Worm (Caenorhabditis elegans) whole organism, young adult: ENCODE data around the gene kdp-1.

Experiments
- B0336.3 ChIP-seq: fragments of 200-800 bp; sonication (Bioruptor generic); IDR thresholded peaks from 2 replicates; pipeline ENCODE4 v1.3.6; 2022; ENCODE audit warnings: missing genetic modification characterization, missing compliant biosample characterization
- C06A6.2 ChIP-seq: fragments of 200-800 bp; sonication (Bioruptor generic); conservative IDR thresholded peaks from 2 replicates; pipeline ENCODE4 v1.3.6; 2022; ENCODE audit warnings: missing genetic modification characterization, missing compliant biosample characterization
- D2030.7 ChIP-seq: fragments of 200-800 bp; sonication (Bioruptor generic); IDR thresholded peaks from 2 replicates; pipeline ENCODE4 v1.3.6; 2022; ENCODE audit warnings: missing genetic modification reagents, missing genetic modification characterization, missing compliant biosample characterization
- F22D6.2 ChIP-seq: sonication (generic microtip); optimal IDR thresholded peaks from 2 replicates; lab custom pipeline; 2016; ENCODE audit warnings: mild to moderate bottlenecking, missing genetic modification characterization, missing compliant biosample characterization
- F23B12.7 ChIP-seq: sonication (generic microtip); optimal IDR thresholded peaks from 2 replicates; lab custom pipeline; 2017; ENCODE audit warnings: missing genetic modification characterization, mild to moderate bottlenecking, missing compliant biosample characterization, antibody characterized with exemption, moderate library complexity; ENCODE audit not compliant: insufficient read depth
- F33H1.4 ChIP-seq: fragments of 200-800 bp; sonication (Bioruptor generic); IDR thresholded peaks from 2 replicates; pipeline ENCODE4 v1.3.6; 2022; ENCODE audit warnings: missing genetic modification reagents, missing genetic modification characterization, missing compliant biosample characterization
- F37B4.10 ChIP-seq: fragments of 200-800 bp; sonication (Bioruptor generic); IDR thresholded peaks from 2 replicates; pipeline ENCODE4 v1.3.6; 2022; ENCODE audit warnings: missing genetic modification characterization, missing compliant biosample characterization
- F52B5.7 ChIP-seq: sonication (generic microtip); optimal IDR thresholded peaks from 2 replicates; lab custom pipeline; 2016; ENCODE audit warnings: mild to moderate bottlenecking, missing genetic modification characterization, missing compliant biosample characterization
- F57A8.1 ChIP-seq: fragments of 200-800 bp; sonication (Bioruptor generic); optimal IDR thresholded peaks from 2 replicates; lab custom pipeline; 2018; ENCODE audit warnings: mild to moderate bottlenecking, missing genetic modification characterization, moderate library complexity, missing compliant biosample characterization
- F57C9.4 ChIP-seq: sonication (generic microtip); optimal IDR thresholded peaks from 2 replicates; lab custom pipeline; 2017; ENCODE audit warnings: mild to moderate bottlenecking, missing genetic modification characterization, missing compliant biosample characterization
- T07F8.4 ChIP-seq: sonication (generic microtip); optimal IDR thresholded peaks from 2 replicates; lab custom pipeline; 2016; ENCODE audit warnings: mild to moderate bottlenecking, missing genetic modification characterization, moderate library complexity, missing compliant biosample characterization
- Y53G8AR.9 ChIP-seq: fragments of 200-800 bp; sonication (Bioruptor generic); conservative IDR thresholded peaks from 2 replicates; pipeline ENCODE4 v1.3.6; 2022; ENCODE audit warnings: missing genetic modification reagents, missing genetic modification characterization, missing compliant biosample characterization
- attf-3 ChIP-seq: fragments of 200-800 bp; sonication (Bioruptor generic); conservative IDR thresholded peaks from 2 replicates; pipeline ENCODE4 v1.3.6; 2022; ENCODE audit warnings: missing genetic modification reagents, missing genetic modification characterization, missing compliant biosample characterization
- attf-5 ChIP-seq: fragments of 200-800 bp; sonication (Bioruptor generic); optimal IDR thresholded peaks from 2 replicates; lab custom pipeline; 2018; ENCODE audit warnings: mild to moderate bottlenecking, missing genetic modification characterization, missing compliant biosample characterization
- ccch-3 ChIP-seq: fragments of 200-800 bp; sonication (Bioruptor generic); optimal IDR thresholded peaks from 2 replicates; lab custom pipeline; 2018; ENCODE audit warnings: mild to moderate bottlenecking, missing genetic modification characterization, missing compliant biosample characterization
- cebp-1 ChIP-seq, 2 experiments: fragments of 200-800 bp in 1 of 2; sonication (Bioruptor generic) in 1 of 2; sonication (generic microtip) in 1 of 2; IDR thresholded peaks in 1 of 2; optimal IDR thresholded peaks in 1 of 2; 2 replicates each; pipeline versions ENCODE4 v1.3.6 to Lab custom; 2017 to 2022; ENCODE audit warnings: missing compliant biosample characterization in 2 of 2, missing genetic modification characterization in 2 of 2, mild to moderate bottlenecking in 1 of 2, missing genetic modification reagents in 1 of 2, moderate library complexity in 1 of 2
- cebp-2 ChIP-seq: fragments of 200-800 bp; sonication (Bioruptor generic); IDR thresholded peaks from 2 replicates; pipeline ENCODE4 v1.3.6; 2022; ENCODE audit warnings: missing genetic modification characterization, missing compliant biosample characterization
- ceh-100 ChIP-seq: fragments of 200-800 bp; sonication (Bioruptor generic); IDR thresholded peaks from 2 replicates; pipeline ENCODE4 v1.3.6; 2022; ENCODE audit warnings: missing genetic modification reagents, missing genetic modification characterization, missing compliant biosample characterization
- ceh-27 ChIP-seq: fragments of 200-800 bp; sonication (Bioruptor generic); optimal IDR thresholded peaks from 2 replicates; lab custom pipeline; 2018; ENCODE audit warnings: mild to moderate bottlenecking, missing genetic modification characterization, moderate library complexity, missing compliant biosample characterization
- ceh-40 ChIP-seq: fragments of 200-800 bp; sonication (Bioruptor generic); IDR thresholded peaks from 2 replicates; pipeline ENCODE4 v1.3.6; 2022; ENCODE audit warnings: missing genetic modification characterization, missing compliant biosample characterization
- efl-1 ChIP-seq: fragments of 150-350 bp; optimal IDR thresholded peaks from 2 replicates; lab custom pipeline; 2014; ENCODE audit warnings: missing biosample characterization, missing genetic modification reagents, missing genetic modification characterization
- ekl-4 ChIP-seq: fragments of 200-800 bp; sonication (Bioruptor generic); IDR thresholded peaks from 2 replicates; pipeline ENCODE4 v1.3.6; 2022; ENCODE audit warnings: missing genetic modification reagents, missing genetic modification characterization, missing compliant biosample characterization
- him-1 ChIP-seq: sonication (generic microtip); optimal IDR thresholded peaks from 2 replicates; lab custom pipeline; 2016; ENCODE audit warnings: missing genotype, missing genetic modification reagents, missing genetic modification characterization, missing compliant biosample characterization
- hlh-26 ChIP-seq: fragments of 200-800 bp; sonication (Bioruptor generic); conservative IDR thresholded peaks from 2 replicates; pipeline ENCODE4 v1.3.6; 2022; ENCODE audit warnings: missing genetic modification reagents, missing genetic modification characterization, missing compliant biosample characterization
- hmg-1.2 ChIP-seq: fragments of 200-800 bp; sonication (Bioruptor generic); IDR thresholded peaks from 2 replicates; pipeline ENCODE4 v1.3.6; 2022; ENCODE audit warnings: missing genetic modification reagents, missing genetic modification characterization, missing compliant biosample characterization
- hsf-1 ChIP-seq: fragments of 200-800 bp; sonication (Bioruptor generic); IDR thresholded peaks from 2 replicates; pipeline ENCODE4 v1.3.6; 2022; ENCODE audit warnings: missing genetic modification reagents, missing genetic modification characterization, missing compliant biosample characterization
- let-526 ChIP-seq: fragments of 200-800 bp; sonication (Bioruptor generic); IDR thresholded peaks from 2 replicates; pipeline ENCODE4 v1.3.6; 2022; ENCODE audit warnings: missing genetic modification reagents, missing genetic modification characterization, missing compliant biosample characterization
- lin-26 ChIP-seq: fragments of 200-800 bp; sonication (Bioruptor generic); IDR thresholded peaks from 2 replicates; pipeline ENCODE4 v1.3.6; 2022; ENCODE audit warnings: missing genetic modification reagents, missing genetic modification characterization, missing compliant biosample characterization
- lin-35 ChIP-seq, 3 experiments: fragments of 150-350 bp in 2 of 3; sonication (generic microtip) in 1 of 3; optimal IDR thresholded peaks; 2 replicates each; lab custom pipeline; 2014 to 2018; ENCODE audit warnings: missing biosample characterization in 3 of 3, missing genetic modification characterization in 3 of 3, missing genetic modification reagents in 3 of 3
- lin-40 ChIP-seq: sonication (generic microtip); optimal IDR thresholded peaks from 2 replicates; lab custom pipeline; 2016; ENCODE audit warnings: missing genetic modification characterization, mild to moderate bottlenecking, missing compliant biosample characterization, missing genotype, missing genetic modification reagents
- lin-54 ChIP-seq: fragments of 200-800 bp; sonication (Bioruptor generic); optimal IDR thresholded peaks from 2 replicates; lab custom pipeline; 2018; ENCODE audit warnings: mild to moderate bottlenecking, missing genetic modification characterization, missing compliant biosample characterization
- madf-10 ChIP-seq: sonication (generic microtip); optimal IDR thresholded peaks from 2 replicates; lab custom pipeline; 2016; ENCODE audit warnings: mild to moderate bottlenecking, missing genetic modification characterization, missing compliant biosample characterization
- mel-28 ChIP-seq: sonication (generic microtip); optimal IDR thresholded peaks from 2 replicates; lab custom pipeline; 2016; ENCODE audit warnings: borderline replicate concordance, mild to moderate bottlenecking, missing genetic modification characterization, missing compliant biosample characterization
- mes-4 ChIP-seq: sonication (generic microtip); optimal IDR thresholded peaks from 2 replicates; lab custom pipeline; 2016; ENCODE audit warnings: missing genotype, missing genetic modification characterization, missing compliant biosample characterization
- mxl-1 ChIP-seq: sonication (generic microtip); optimal IDR thresholded peaks from 2 replicates; lab custom pipeline; 2016; ENCODE audit warnings: missing genetic modification characterization, missing compliant biosample characterization
- nfya-2 ChIP-seq: fragments of 200-800 bp; sonication (Bioruptor generic); IDR thresholded peaks from 2 replicates; pipeline ENCODE4 v1.3.6; 2022; ENCODE audit warnings: missing genetic modification reagents, missing genetic modification characterization, missing compliant biosample characterization
- nhr-27 ChIP-seq: fragments of 200-800 bp; sonication (Bioruptor generic); optimal IDR thresholded peaks from 2 replicates; lab custom pipeline; 2018; ENCODE audit warnings: mild to moderate bottlenecking, missing genetic modification characterization, moderate library complexity, missing compliant biosample characterization
- nhr-90 ChIP-seq: sonication (generic microtip); optimal IDR thresholded peaks from 2 replicates; lab custom pipeline; 2016; ENCODE audit warnings: missing genotype, mild to moderate bottlenecking, missing genetic modification characterization, missing compliant biosample characterization
- rcor-1 ChIP-seq: fragments of 200-800 bp; sonication (Bioruptor generic); IDR thresholded peaks from 2 replicates; pipeline ENCODE4 v1.3.6; 2022; ENCODE audit warnings: missing genetic modification reagents, missing genetic modification characterization, missing compliant biosample characterization
- repo-1 ChIP-seq: sonication (generic microtip); optimal IDR thresholded peaks from 2 replicates; lab custom pipeline; 2017; ENCODE audit warnings: mild to moderate bottlenecking, missing genetic modification characterization, missing compliant biosample characterization
- snpc-4 ChIP-seq, 5 experiments: fragments of 150-350 bp in 1 of 5; sonication (generic microtip) in 4 of 5; optimal IDR thresholded peaks; 2 replicates each; lab custom pipeline; 2014 to 2018; ENCODE audit warnings: missing genetic modification characterization in 5 of 5, missing biosample characterization in 3 of 5, antibody characterized with exemption in 2 of 5, mild to moderate bottlenecking in 2 of 5, missing compliant biosample characterization in 2 of 5, missing genotype in 2 of 5, moderate library complexity in 2 of 5, missing genetic modification reagents in 1 of 5
- sptf-2 ChIP-seq: fragments of 200-800 bp; sonication (Bioruptor generic); optimal IDR thresholded peaks from 2 replicates; lab custom pipeline; 2018; ENCODE audit warnings: mild to moderate bottlenecking, missing genetic modification characterization, missing compliant biosample characterization
- tbp1 ChIP-seq: fragments of 200-800 bp; sonication (Bioruptor generic); optimal IDR thresholded peaks from 2 replicates; lab custom pipeline; 2018; ENCODE audit warnings: mild to moderate bottlenecking, missing genetic modification characterization, missing compliant biosample characterization
- unc-130 ChIP-seq: sonication (generic microtip); optimal IDR thresholded peaks from 2 replicates; lab custom pipeline; 2016; ENCODE audit warnings: missing genetic modification reagents, missing genetic modification characterization, missing compliant biosample characterization
- xnd-1 ChIP-seq: sonication (generic microtip); optimal IDR thresholded peaks from 2 replicates; lab custom pipeline; 2016; ENCODE audit warnings: missing genotype, missing genetic modification reagents, missing genetic modification characterization, missing compliant biosample characterization
- ztf-25 ChIP-seq: fragments of 200-800 bp; sonication (Bioruptor generic); IDR thresholded peaks from 2 replicates; pipeline ENCODE4 v1.3.6; 2022; ENCODE audit warnings: missing genetic modification reagents, missing genetic modification characterization, missing compliant biosample characterization
- ztf-28 ChIP-seq: fragments of 200-800 bp; sonication (Bioruptor generic); IDR thresholded peaks from 2 replicates; pipeline ENCODE4 v1.3.6; 2022; ENCODE audit warnings: missing genetic modification reagents, missing genetic modification characterization, missing compliant biosample characterization
- ztf-3 ChIP-seq: fragments of 200-800 bp; sonication (Bioruptor generic); optimal IDR thresholded peaks from 2 replicates; lab custom pipeline; 2018; ENCODE audit warnings: mild to moderate bottlenecking, missing genetic modification characterization, missing compliant biosample characterization

kdp-1 gene

ce11 chrIV:13318773-13319172 lies 18.8 kb downstream of the kdp-1 start:
- TF ChIP-seq F57C9.4 (tag; lab: Kevin White, UChicago), result no peak
- no peak for TF ChIP-seq lin-35 (GFP tag; optimal IDR thresholded peaks at IDR 0.05; lab: Kevin White, UChicago)
- peak; percentile 90; the same call in 1 of the 2 replicates for TF ChIP-seq cebp-2 (GFP tag; lab: Robert Waterston, UW)
- no peak for TF ChIP-seq rcor-1 (GFP tag; lab: Robert Waterston, UW)
- TF ChIP-seq F33H1.4 (GFP tag; lab: Robert Waterston, UW), result 0 out of 2 replicates have a peak, but pooled peaks have one; percentile 14
- TF ChIP-seq Y53G8AR.9 (GFP tag; lab: Robert Waterston, UW), result peak; percentile 91
- no peak for TF ChIP-seq D2030.7 (GFP tag; lab: Robert Waterston, UW)
- TF ChIP-seq T07F8.4, result no peak
- TF ChIP-seq ztf-25 (GFP tag; lab: Robert Waterston, UW), result no peak
- peak; percentile 31 for TF ChIP-seq lin-54 (GFP tag; lab: Kevin White, UChicago)
- TF ChIP-seq nhr-27 (tag; lab: Kevin White, UChicago), result no peak
- TF ChIP-seq snpc-4 (GFP tag; optimal IDR thresholded peaks at IDR 0.05; lab: Kevin White, UChicago), result no peak
- peak in 2 of 4 experiments; percentile 5 to 53 for TF ChIP-seq snpc-4 (tag; optimal IDR thresholded peaks at IDR 0.05; lab: Kevin White, UChicago)
- peak; percentile 80 for TF ChIP-seq F23B12.7 (tag; lab: Kevin White, UChicago)
- peak; percentile 17 for TF ChIP-seq him-1 (tag; lab: Kevin White, UChicago)
- TF ChIP-seq ceh-40 (GFP tag; lab: Robert Waterston, UW), result no peak
- no peak for TF ChIP-seq hlh-26 (GFP tag; lab: Robert Waterston, UW)
- peak; percentile 51; the same call in 1 of the 2 replicates for TF ChIP-seq hsf-1 (GFP tag; lab: Robert Waterston, UW)
- TF ChIP-seq ceh-100, result no peak
- TF ChIP-seq attf-3 (GFP tag; lab: Robert Waterston, UW), result no peak
- no peak for TF ChIP-seq F22D6.2 (tag; lab: Kevin White, UChicago)
- TF ChIP-seq mes-4 (tag; lab: Kevin White, UChicago), result no peak
- peak; percentile 67 for TF ChIP-seq cebp-1 (GFP tag; IDR thresholded peaks at IDR 0.05; lab: Robert Waterston, UW)
- peak; percentile 74 for TF ChIP-seq cebp-1 (tag; optimal IDR thresholded peaks at IDR 0.05; lab: Kevin White, UChicago)
- TF ChIP-seq ztf-3 (GFP tag; lab: Kevin White, UChicago), result peak; percentile 30
- TF ChIP-seq repo-1 (tag; lab: Kevin White, UChicago), result peak; percentile 85
- peak; percentile 64 for TF ChIP-seq tbp1
- peak; percentile 34; the same call in 1 of the 2 replicates for TF ChIP-seq ekl-4 (GFP tag; lab: Robert Waterston, UW)
- peak; percentile 68 for TF ChIP-seq C06A6.2 (GFP tag; lab: Robert Waterston, UW)
- TF ChIP-seq attf-5 (GFP tag; lab: Kevin White, UChicago), result peak; percentile 25
- TF ChIP-seq hmg-1.2 (GFP tag; lab: Robert Waterston, UW), result peak; percentile 10; the same call in 1 of the 2 replicates
- TF ChIP-seq let-526 (GFP tag; lab: Robert Waterston, UW), result 0 out of 2 replicates have a peak, but pooled peaks have one; percentile 26
- TF ChIP-seq ceh-27, result no peak
- no peak for TF ChIP-seq nfya-2 (GFP tag; lab: Robert Waterston, UW)
- TF ChIP-seq lin-26, result peak; percentile 65; the same call in 1 of the 2 replicates
- TF ChIP-seq madf-10, result peak; percentile 63
- TF ChIP-seq F52B5.7, result peak; percentile 34
- TF ChIP-seq efl-1, result no peak
- TF ChIP-seq F37B4.10 (GFP tag; lab: Robert Waterston, UW), result no peak
- TF ChIP-seq ccch-3 (GFP tag; lab: Kevin White, UChicago), result no peak
- TF ChIP-seq F57A8.1 (GFP tag; lab: Kevin White, UChicago), result no peak
- TF ChIP-seq nhr-90 (tag; lab: Kevin White, UChicago), result peak; percentile 51
- no peak for TF ChIP-seq sptf-2 (GFP tag; lab: Kevin White, UChicago)
- peak; percentile 80 for TF ChIP-seq B0336.3 (GFP tag; lab: Robert Waterston, UW)
- TF ChIP-seq mxl-1 (tag; lab: Kevin White, UChicago), result no peak
- TF ChIP-seq ztf-28 (GFP tag; lab: Robert Waterston, UW), result no peak
- no peak for TF ChIP-seq unc-130 (GFP tag; lab: Kevin White, UChicago)
- TF ChIP-seq xnd-1 (tag; lab: Kevin White, UChicago), result no peak
- TF ChIP-seq mel-28 (tag; lab: Kevin White, UChicago), result no peak
- peak; percentile 71 for TF ChIP-seq lin-40
